Worm (Caenorhabditis elegans): ENCODE measurements around the gene C55B6.7.
A peak's percentile ranks its signal among the peaks of the same experiment; 100 is the strongest.

The C55B6.7 gene

DNA sequence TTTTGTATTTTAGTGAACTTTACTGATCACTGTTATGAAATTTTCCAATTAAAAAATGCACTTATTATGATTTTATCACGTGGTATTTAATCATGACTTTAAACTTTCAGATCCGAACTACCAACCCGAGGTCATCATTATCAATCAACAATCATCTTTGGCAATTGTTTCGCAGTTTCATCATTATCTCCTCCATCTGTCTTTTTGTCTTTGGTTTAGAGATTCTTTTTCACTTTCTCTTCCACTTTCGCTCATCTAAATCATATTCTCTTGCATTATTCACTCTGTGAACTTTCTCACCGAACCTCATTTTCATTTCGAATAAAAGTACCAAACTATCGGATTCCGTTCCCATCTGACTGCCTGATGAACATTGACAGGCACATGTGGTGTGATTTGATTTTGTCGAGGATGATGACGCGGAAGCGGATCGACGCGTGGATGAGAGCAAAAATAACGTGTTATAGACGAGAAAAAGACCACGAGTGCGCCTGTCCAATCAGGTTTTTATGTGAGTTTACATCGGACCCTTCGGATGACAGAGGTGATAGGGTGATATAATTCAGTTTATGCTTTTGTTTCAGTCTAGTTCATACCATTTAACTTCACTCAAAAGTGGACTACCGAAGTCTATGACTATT, 18.8 kb upstream of the C55B6.7 start:
- no peak for TF ChIP-seq nhr-23 (tag; optimal IDR thresholded peaks at IDR 0.05)
- TF ChIP-seq C34F6.9 (tag; optimal IDR thresholded peaks at IDR 0.05): peak; percentile 10
- TF ChIP-seq nhr-12 (tag; optimal IDR thresholded peaks at IDR 0.05): no peak
- peak; percentile 35 for TF ChIP-seq sma-9 (GFP tag; optimal IDR thresholded peaks at IDR 0.05)
- TF ChIP-seq sma-9 (tag; optimal IDR thresholded peaks at IDR 0.05): no peak
- peak; percentile 93 for TF ChIP-seq blmp-1 (tag; optimal IDR thresholded peaks at IDR 0.05; ENCODE audit: insufficient read depth)
- TF ChIP-seq lsy-2 (tag; optimal IDR thresholded peaks at IDR 0.05): no peak
- TF ChIP-seq nhr-129 (tag; optimal IDR thresholded peaks at IDR 0.05): peak; percentile 50
- no peak for TF ChIP-seq nhr-21 (tag; optimal IDR thresholded peaks at IDR 0.05)
- TF ChIP-seq peb-1 (tag; optimal IDR thresholded peaks at IDR 0.05): no peak
- TF ChIP-seq mbf-1 (tag; optimal IDR thresholded peaks at IDR 0.05): no peak

DNA sequence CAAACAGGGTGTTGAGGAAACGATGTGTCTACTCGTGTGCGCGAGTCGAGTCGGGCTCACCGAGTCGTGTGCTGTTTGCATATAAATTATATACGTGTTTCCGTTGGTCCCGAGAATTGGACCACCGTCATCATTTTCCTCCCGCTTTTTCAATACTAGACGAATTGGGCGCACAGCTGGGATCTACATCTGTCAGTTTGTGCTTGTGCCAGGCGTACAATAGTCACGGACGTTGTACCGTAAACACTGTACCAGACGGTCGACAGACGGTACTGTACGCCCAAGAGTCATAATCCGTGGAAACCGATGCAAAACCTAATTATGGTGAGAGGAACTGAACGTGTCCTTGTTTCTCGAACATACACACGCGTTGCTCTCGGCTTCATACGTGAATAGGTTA, 17.4 kb upstream of the C55B6.7 start:
- TF ChIP-seq unc-55 (GFP tag; optimal IDR thresholded peaks at IDR 0.05): no peak

DNA sequence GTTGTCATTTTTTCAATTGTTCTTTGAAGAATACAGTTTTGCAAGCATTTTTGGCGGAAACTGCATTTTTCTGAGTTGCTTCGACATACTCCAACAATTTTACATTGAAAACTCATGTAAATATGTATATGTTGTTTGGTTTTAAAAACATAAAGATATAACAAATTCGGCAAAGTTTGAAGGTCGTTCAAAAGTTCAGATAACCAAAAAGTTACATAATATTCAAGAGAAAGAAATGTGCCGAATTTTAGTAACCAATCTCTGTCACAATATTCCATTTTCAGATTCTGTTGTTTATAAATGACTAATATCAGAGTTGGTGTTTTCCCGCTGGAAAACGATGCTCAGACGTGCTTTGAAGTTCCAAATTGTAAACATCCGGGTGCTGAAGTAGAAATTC, 14.6 kb upstream of the C55B6.7 start, which contains the start of gene ZK867.2:
Gene ZK867.2, plus strand, starts transcription at position 301 of the 400 bp plus-strand sequence.
- no peak for TF ChIP-seq nhr-6 (tag; optimal IDR thresholded peaks at IDR 0.05)
- TF ChIP-seq ztf-1 (GFP tag; conservative IDR thresholded peaks at IDR 0.05): no peak
- no peak for TF ChIP-seq skn-1 (tag; optimal IDR thresholded peaks at IDR 0.05)
- no peak for TF ChIP-seq Y55F3AM.14 (GFP tag; optimal IDR thresholded peaks at IDR 0.05)
- no peak for TF ChIP-seq mdl-1 (tag; optimal IDR thresholded peaks at IDR 0.05)
- no peak for TF ChIP-seq sma-3 (GFP tag; optimal IDR thresholded peaks at IDR 0.05)
- no peak for TF ChIP-seq R02D3.7 (tag; optimal IDR thresholded peaks at IDR 0.05)
- no peak for TF ChIP-seq ZK546.5 (tag; optimal IDR thresholded peaks at IDR 0.05)
- TF ChIP-seq nhr-23 (tag; optimal IDR thresholded peaks at IDR 0.05): no peak
- TF ChIP-seq elt-3 (tag; optimal IDR thresholded peaks at IDR 0.05): no peak
- TF ChIP-seq nhr-21 (tag; optimal IDR thresholded peaks at IDR 0.05): no peak
- TF ChIP-seq ceh-16 (tag; optimal IDR thresholded peaks at IDR 0.05): no peak

DNA sequence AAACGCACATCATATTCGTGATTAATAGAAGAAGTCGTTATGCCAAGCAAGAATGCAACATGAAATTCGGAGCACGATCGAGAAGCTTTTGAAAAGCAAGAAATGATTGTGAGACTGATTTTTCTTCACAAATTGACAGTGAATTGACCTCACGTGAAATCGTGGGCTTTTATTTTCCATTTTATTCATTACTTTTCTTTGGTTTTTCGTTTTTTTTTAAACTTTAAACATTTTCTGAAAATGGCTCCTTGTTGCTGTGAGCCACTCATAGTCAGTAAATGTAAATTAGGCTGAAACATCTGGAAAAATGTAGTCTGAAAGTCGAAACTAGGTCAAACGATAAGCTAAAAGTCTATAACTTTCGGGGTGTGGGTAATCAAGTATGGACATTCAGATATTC, 13.4 kb upstream of the C55B6.7 start, which contains the start of gene C55B6.5:
Gene C55B6.5, minus strand, starts transcription at position 101 of the 400 bp plus-strand sequence.
- no peak for TF ChIP-seq lin-39 (tag; optimal IDR thresholded peaks at IDR 0.05)
- no peak for TF ChIP-seq F13H6.1 (tag; optimal IDR thresholded peaks at IDR 0.05)
- no peak for TF ChIP-seq C34F6.9 (tag; optimal IDR thresholded peaks at IDR 0.05)
- TF ChIP-seq Y55F3AM.14 (GFP tag; optimal IDR thresholded peaks at IDR 0.05): no peak
- no peak for TF ChIP-seq gmeb-1 (tag; optimal IDR thresholded peaks at IDR 0.05)
- no peak for TF ChIP-seq fos-1 (tag; optimal IDR thresholded peaks at IDR 0.05)

DNA sequence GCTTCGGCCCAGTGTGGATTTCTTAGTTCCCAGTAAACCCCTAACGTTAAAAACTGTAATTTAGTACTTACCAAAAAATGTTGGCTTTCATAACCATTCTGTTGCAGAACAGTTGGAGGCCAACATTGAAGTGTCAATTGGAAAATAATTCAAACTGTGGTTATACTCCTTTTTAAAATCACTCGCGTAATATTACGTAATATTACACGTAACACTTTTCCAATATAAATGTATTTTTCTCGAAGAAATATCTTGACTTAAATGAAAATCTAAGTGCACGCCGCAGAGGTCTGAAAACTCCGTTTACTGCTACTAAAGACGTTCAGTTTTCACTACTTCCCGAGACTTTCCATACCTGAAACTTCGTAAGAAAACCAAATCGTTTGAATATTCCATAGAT, 12.4 kb upstream of the C55B6.7 start:
- TF ChIP-seq sem-4 (tag; optimal IDR thresholded peaks at IDR 0.05): no peak
- no peak for TF ChIP-seq Y55F3AM.14 (GFP tag; optimal IDR thresholded peaks at IDR 0.05)
- TF ChIP-seq ama-1 (optimal IDR thresholded peaks at IDR 0.05): no peak
- TF ChIP-seq mbf-1 (tag; optimal IDR thresholded peaks at IDR 0.05): no peak
- TF ChIP-seq mab-5 (tag; optimal IDR thresholded peaks at IDR 0.05): no peak

DNA sequence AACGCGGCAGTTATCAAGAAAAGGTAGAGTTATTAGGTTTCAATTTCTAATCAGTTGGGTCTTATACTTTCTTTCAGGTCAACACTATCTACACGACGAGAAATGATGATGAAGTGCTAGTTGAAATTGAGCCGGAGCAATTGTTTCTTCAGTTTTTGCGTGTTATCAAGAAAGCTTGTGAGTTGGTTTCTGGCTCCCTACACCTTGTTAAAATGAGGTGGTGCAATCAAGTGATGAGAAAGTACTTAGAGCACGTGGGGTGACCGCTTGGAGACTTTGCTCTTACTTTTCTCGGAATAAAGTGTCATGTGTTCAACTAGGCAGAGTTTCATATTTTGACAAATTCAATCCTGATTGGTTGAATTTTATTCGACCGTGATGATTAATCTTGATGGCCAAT, 8.7 kb upstream of the C55B6.7 start:
- peak; percentile 53 for TF ChIP-seq nhr-129 (tag; optimal IDR thresholded peaks at IDR 0.05)
- TF ChIP-seq gmeb-1 (tag; optimal IDR thresholded peaks at IDR 0.05): peak; percentile 40
- TF ChIP-seq nhr-10 (tag; optimal IDR thresholded peaks at IDR 0.05): no peak
- TF ChIP-seq sma-9 (GFP tag; optimal IDR thresholded peaks at IDR 0.05): peak; percentile 54
- TF ChIP-seq sma-9 (tag; optimal IDR thresholded peaks at IDR 0.05): no peak
- TF ChIP-seq nhr-11 (tag; optimal IDR thresholded peaks at IDR 0.05): no peak
- TF ChIP-seq fos-1 (tag; optimal IDR thresholded peaks at IDR 0.05): peak; percentile 76
- peak; percentile 17 for TF ChIP-seq F13H6.1 (tag; optimal IDR thresholded peaks at IDR 0.05)
